Fruit fly (Drosophila melanogaster) whole organism, embryonic: ENCODE measurements around the gene Gr2a.

Experiments
- Abd-B ChIP-seq: fragments of 200-800 bp; sonication (Bioruptor generic); optimal IDR thresholded peaks from 2 replicates; lab custom pipeline; 2018; ENCODE audit warnings: missing biosample characterization, mild to moderate bottlenecking, missing genetic modification characterization, moderate library complexity
- Bteb2 ChIP-seq: fragments of 200-800 bp; sonication (Bioruptor generic); optimal IDR thresholded peaks from 2 replicates; lab custom pipeline; 2016; ENCODE audit warnings: missing biosample characterization, missing genetic modification characterization
- C15 ChIP-seq: fragments of 200-800 bp; sonication (Bioruptor generic); IDR thresholded peaks from 3 replicates; pipeline ENCODE4 v1.3.6; 2022; ENCODE audit warnings: missing biosample characterization, missing genetic modification characterization
- CG11504 ChIP-seq: fragments of 200-800 bp; sonication (Bioruptor generic); optimal IDR thresholded peaks from 3 replicates; lab custom pipeline; 2019; ENCODE audit warnings: missing biosample characterization, mild to moderate bottlenecking, missing genetic modification characterization, moderate library complexity
- CG12744 ChIP-seq: fragments of 200-800 bp; sonication (Bioruptor generic); optimal IDR thresholded peaks from 2 replicates; lab custom pipeline; 2016; ENCODE audit warnings: missing biosample characterization, missing genetic modification characterization
- CG12769 ChIP-seq: fragments of 200-800 bp; sonication (Bioruptor generic); optimal IDR thresholded peaks from 2 replicates; lab custom pipeline; 2019; ENCODE audit warnings: missing biosample characterization, mild to moderate bottlenecking, missing genetic modification characterization, moderate library complexity
- CG13894 ChIP-seq: fragments of 200-800 bp; sonication (Bioruptor generic); optimal IDR thresholded peaks from 3 replicates; lab custom pipeline; 2018; ENCODE audit warnings: missing biosample characterization, mild to moderate bottlenecking, missing genetic modification characterization, moderate library complexity
- CG14667 ChIP-seq: fragments of 200-800 bp; sonication (Bioruptor generic); IDR thresholded peaks from 2 replicates; pipeline ENCODE4 v1.3.6; 2022; ENCODE audit warnings: missing biosample characterization, missing genetic modification characterization
- CG15479 ChIP-seq: fragments of 200-800 bp; sonication (Bioruptor generic); optimal IDR thresholded peaks from 3 replicates; lab custom pipeline; 2019; ENCODE audit warnings: missing biosample characterization, mild to moderate bottlenecking, missing genetic modification characterization, moderate library complexity
- CG16779 ChIP-seq: fragments of 200-800 bp; sonication (Bioruptor generic); IDR thresholded peaks from 2 replicates; pipeline ENCODE4 v1.3.6; 2022; ENCODE audit warnings: missing biosample characterization, missing genetic modification characterization
- CG16863 ChIP-seq: fragments of 200-800 bp; sonication (Bioruptor generic); optimal IDR thresholded peaks from 3 replicates; lab custom pipeline; 2016; ENCODE audit warnings: missing biosample characterization, missing genetic modification characterization
- CG2875 ChIP-seq: fragments of 200-800 bp; sonication (Bioruptor generic); optimal IDR thresholded peaks from 2 replicates; lab custom pipeline; 2017; ENCODE audit warnings: missing biosample characterization, mild to moderate bottlenecking, missing genetic modification characterization, missing genetic modification reagents
- CG3065 ChIP-seq: fragments of 200-800 bp; sonication (Bioruptor generic); optimal IDR thresholded peaks from 2 replicates; lab custom pipeline; 2016; ENCODE audit warnings: missing biosample characterization, missing genetic modification characterization
- CG31388 ChIP-seq: fragments of 200-800 bp; sonication (Bioruptor generic); optimal IDR thresholded peaks from 2 replicates; lab custom pipeline; 2016; ENCODE audit warnings: missing biosample characterization, missing genetic modification characterization
- CG3163 ChIP-seq: fragments of 200-800 bp; sonication (Bioruptor generic); optimal IDR thresholded peaks from 3 replicates; lab custom pipeline; 2016; ENCODE audit warnings: missing biosample characterization, missing genetic modification characterization
- CG3281 ChIP-seq: fragments of 200-800 bp; sonication (Bioruptor generic); optimal IDR thresholded peaks from 3 replicates; lab custom pipeline; 2017; ENCODE audit warnings: missing biosample characterization, mild to moderate bottlenecking, missing genetic modification characterization
- CG3407 ChIP-seq: fragments of 200-800 bp; sonication (Bioruptor generic); optimal IDR thresholded peaks from 2 replicates; lab custom pipeline; 2018; ENCODE audit warnings: missing biosample characterization, mild to moderate bottlenecking, missing genetic modification characterization
- CG5953 ChIP-seq: fragments of 200-800 bp; sonication (Bioruptor generic); IDR thresholded peaks from 2 replicates; pipeline ENCODE4 v1.3.6; 2022; ENCODE audit warnings: missing biosample characterization, missing genetic modification characterization
- CG6689 ChIP-seq: fragments of 200-800 bp; sonication (Bioruptor generic); IDR thresholded peaks from 2 replicates; pipeline ENCODE4 v1.3.6; 2022; ENCODE audit warnings: missing biosample characterization, missing genetic modification characterization
- CG7556 ChIP-seq: fragments of 200-800 bp; sonication (Bioruptor generic); optimal IDR thresholded peaks from 2 replicates; lab custom pipeline; 2017; ENCODE audit warnings: missing biosample characterization, mild to moderate bottlenecking, missing genetic modification characterization
- CG7839 ChIP-seq: fragments of 200-800 bp; sonication (Bioruptor generic); optimal IDR thresholded peaks from 3 replicates; lab custom pipeline; 2018; ENCODE audit warnings: missing biosample characterization, mild to moderate bottlenecking, missing genetic modification characterization, moderate library complexity
- CG8089 ChIP-seq: fragments of 200-800 bp; sonication (Bioruptor generic); optimal IDR thresholded peaks from 3 replicates; lab custom pipeline; 2016; ENCODE audit warnings: missing biosample characterization, missing genetic modification characterization
- CG8924 ChIP-seq: fragments of 200-800 bp; optimal IDR thresholded peaks from 3 replicates; lab custom pipeline; 2019; ENCODE audit warnings: missing biosample characterization, mild to moderate bottlenecking, missing genetic modification characterization, moderate library complexity
- CG9932 ChIP-seq: fragments of 200-800 bp; sonication (Bioruptor generic); IDR thresholded peaks from 2 replicates; pipeline ENCODE4 v1.3.6; 2022; ENCODE audit warnings: missing biosample characterization, missing genetic modification characterization
- Kr ChIP-seq: fragments of 200-800 bp; sonication (Bioruptor generic); optimal IDR thresholded peaks from 2 replicates; lab custom pipeline; 2017; ENCODE audit warnings: missing biosample characterization, mild to moderate bottlenecking, missing genetic modification characterization
- Lhr ChIP-seq: fragments of 200-800 bp; sonication (Bioruptor generic); optimal IDR thresholded peaks from 3 replicates; lab custom pipeline; 2017; ENCODE audit warnings: mild to moderate bottlenecking, missing biosample characterization, missing genetic modification reagents, missing genetic modification characterization
- Meics ChIP-seq: fragments of 200-800 bp; sonication (Bioruptor generic); optimal IDR thresholded peaks from 2 replicates; lab custom pipeline; 2017; ENCODE audit warnings: missing biosample characterization, mild to moderate bottlenecking, missing genetic modification characterization
- Rx ChIP-seq: fragments of 200-800 bp; sonication (Bioruptor generic); IDR thresholded peaks from 2 replicates; pipeline ENCODE4 v1.3.6; 2022; ENCODE audit warnings: missing biosample characterization, missing genetic modification characterization
- aop ChIP-seq: fragments of 200-800 bp; sonication (Bioruptor generic); IDR thresholded peaks from 2 replicates; pipeline ENCODE4 v1.3.6; 2022; ENCODE audit warnings: missing biosample characterization, missing genetic modification characterization
- cato ChIP-seq: fragments of 200-800 bp; sonication (Bioruptor generic); optimal IDR thresholded peaks from 2 replicates; lab custom pipeline; 2016; ENCODE audit warnings: missing biosample characterization, missing genetic modification characterization, borderline replicate concordance
- crp ChIP-seq, 2 experiments: fragments of 200-800 bp; sonication (Bioruptor generic); optimal IDR thresholded peaks; 2 replicates in 1 of 2; 3 replicates in 1 of 2; lab custom pipeline; 2017; ENCODE audit warnings: missing biosample characterization in 2 of 2, missing genetic modification characterization in 2 of 2, mild to moderate bottlenecking in 1 of 2, moderate library complexity in 1 of 2
- cwo ChIP-seq: fragments of 200-800 bp; sonication (Bioruptor generic); optimal IDR thresholded peaks from 3 replicates; lab custom pipeline; 2017; ENCODE audit warnings: missing biosample characterization, missing genetic modification characterization, mild to moderate bottlenecking, moderate library complexity, missing genetic modification reagents
- dm ChIP-seq: fragments of 200-800 bp; sonication (Bioruptor generic); optimal IDR thresholded peaks from 3 replicates; lab custom pipeline; 2016; ENCODE audit warnings: missing biosample characterization, missing genetic modification characterization
- fd102C ChIP-seq: fragments of 200-800 bp; sonication (Bioruptor generic); optimal IDR thresholded peaks from 2 replicates; lab custom pipeline; 2018; ENCODE audit warnings: missing biosample characterization, mild to moderate bottlenecking, missing genetic modification characterization, moderate library complexity
- gcm ChIP-seq: fragments of 200-800 bp; sonication (Bioruptor generic); optimal IDR thresholded peaks from 2 replicates; lab custom pipeline; 2019; ENCODE audit warnings: missing biosample characterization, mild to moderate bottlenecking, missing genetic modification characterization, moderate library complexity
- gt ChIP-seq: fragments of 200-800 bp; sonication (Bioruptor generic); IDR thresholded peaks from 2 replicates; pipeline ENCODE4 v1.3.6; 2022; ENCODE audit warnings: missing biosample characterization, missing genetic modification characterization
- insv ChIP-seq, 2 experiments: fragments of 200-800 bp; sonication (Bioruptor generic); optimal IDR thresholded peaks; 3 replicates each; lab custom pipeline; 2016 to 2018; ENCODE audit warnings: missing biosample characterization in 2 of 2, missing genetic modification characterization in 2 of 2
- inv ChIP-seq: fragments of 200-800 bp; sonication (Bioruptor generic); IDR thresholded peaks from 2 replicates; pipeline ENCODE4 v1.3.6; 2022; ENCODE audit warnings: missing biosample characterization, missing genetic modification characterization; ENCODE audit not compliant: partially characterized antibody
- lov ChIP-seq, 2 experiments: fragments of 200-800 bp in 1 of 2; fragments of >200 bp in 1 of 2; sonication (Bioruptor generic) in 1 of 2; IDR thresholded peaks in 1 of 2; optimal IDR thresholded peaks in 1 of 2; 2 replicates in 1 of 2; 3 replicates in 1 of 2; pipeline versions ENCODE4 v1.3.6 to Lab custom; 2017 to 2022; ENCODE audit warnings: missing biosample characterization in 1 of 2, missing genetic modification characterization in 1 of 2
- oc ChIP-seq: fragments of 200-800 bp; sonication (Bioruptor generic); optimal IDR thresholded peaks from 2 replicates; lab custom pipeline; 2018; ENCODE audit warnings: missing biosample characterization, mild to moderate bottlenecking, missing genetic modification characterization, moderate library complexity
- peb ChIP-seq: fragments of 200-800 bp; sonication (Bioruptor generic); IDR thresholded peaks from 2 replicates; pipeline ENCODE4 v1.3.6; 2022; ENCODE audit warnings: missing biosample characterization, missing genetic modification characterization
- rib ChIP-seq: fragments of 200-800 bp; sonication (Bioruptor generic); IDR thresholded peaks from 2 replicates; pipeline ENCODE4 v1.3.6; 2022; ENCODE audit warnings: missing biosample characterization, missing genetic modification characterization
- sd ChIP-seq: fragments of 200-800 bp; sonication (Bioruptor generic); optimal IDR thresholded peaks from 3 replicates; lab custom pipeline; 2018; ENCODE audit warnings: missing biosample characterization, mild to moderate bottlenecking, missing genetic modification characterization, moderate library complexity
- sens ChIP-seq: fragments of 200-800 bp; sonication (Bioruptor generic); peaks from one replicate; lab custom pipeline; 2016; ENCODE audit warnings: missing biosample characterization, missing genetic modification characterization
- sna ChIP-seq: fragments of 200-800 bp; sonication (Bioruptor generic); IDR thresholded peaks from 2 replicates; pipeline ENCODE4 v1.3.6; 2022; ENCODE audit warnings: missing biosample characterization, missing genetic modification characterization; ENCODE audit not compliant: partially characterized antibody
- tap ChIP-seq: fragments of 200-800 bp; optimal IDR thresholded peaks from 3 replicates; lab custom pipeline; 2019; ENCODE audit warnings: missing biosample characterization, mild to moderate bottlenecking, missing genetic modification characterization, moderate library complexity
- usp ChIP-seq: fragments of >200 bp; optimal IDR thresholded peaks from 2 replicates; lab custom pipeline; 2017; ENCODE audit warnings: missing biosample characterization, missing genetic modification characterization
- zfh1 ChIP-seq: fragments of 200-800 bp; sonication (Bioruptor generic); IDR thresholded peaks from 3 replicates; pipeline ENCODE4 v1.3.6; 2022; ENCODE audit warnings: missing biosample characterization, missing genetic modification characterization

Gr2a gene

dm6 chrX:1482840-1483518, 30.7 kb downstream of the Gr2a start, which contains the start of the genes sta and inc (continued):
- no peak for TF ChIP-seq aop (GFP tag; lab: Robert Waterston, UW)
- peak; percentile 57 for TF ChIP-seq CG11504 (tag; lab: Kevin White, UChicago)
- no peak for TF ChIP-seq CG5953 (GFP tag; lab: Robert Waterston, UW)
- 0 out of 3 replicates have a peak, but pooled peaks have one; percentile 14 for TF ChIP-seq C15
- TF ChIP-seq gt (GFP tag; lab: Robert Waterston, UW): no peak
- no peak for TF ChIP-seq CG16863
- peak; percentile 68 for TF ChIP-seq Bteb2 (GFP tag; lab: Kevin White, UChicago)
- peak; percentile 87 for TF ChIP-seq Meics (GFP tag; lab: Kevin White, UChicago)
- TF ChIP-seq cato (GFP tag; lab: Kevin White, UChicago): no peak
- no peak for TF ChIP-seq peb (GFP tag; lab: Robert Waterston, UW)
- TF ChIP-seq sna (GFP tag; lab: Robert Waterston, UW): peak; percentile 44
- TF ChIP-seq lov (optimal IDR thresholded peaks at IDR 0.05; lab: Kevin White, UChicago): no peak
- TF ChIP-seq lov (GFP tag; IDR thresholded peaks at IDR 0.05; lab: Robert Waterston, UW): peak; percentile 71; the same call in 1 of the 3 replicates
- peak; percentile 66 for TF ChIP-seq CG2875
- TF ChIP-seq CG13894 (tag; lab: Kevin White, UChicago): peak; percentile 72
- TF ChIP-seq CG8089 (GFP tag; lab: Kevin White, UChicago): peak; percentile 45
- TF ChIP-seq CG3407: peak; percentile 53
- TF ChIP-seq CG6689 (GFP tag; lab: Robert Waterston, UW): no peak
- peak; percentile 53; the same call in 1 of the 2 replicates for TF ChIP-seq CG9932 (GFP tag; lab: Robert Waterston, UW)
- peak; percentile 42 for TF ChIP-seq cwo (GFP tag; lab: Kevin White, UChicago)
- no peak for TF ChIP-seq CG3065 (GFP tag; lab: Kevin White, UChicago)
- TF ChIP-seq sd (tag; lab: Kevin White, UChicago): peak; percentile 78
- peak; percentile 35 for TF ChIP-seq tap
- TF ChIP-seq Kr (GFP tag; lab: Kevin White, UChicago): no peak
- peak; percentile 79; the same call in 1 of the 2 replicates for TF ChIP-seq rib (GFP tag; lab: Robert Waterston, UW)
- peak in 1 of 2 experiments; percentile 59 for TF ChIP-seq insv (GFP tag; optimal IDR thresholded peaks at IDR 0.05; lab: Kevin White, UChicago)
- peak; percentile 60 for TF ChIP-seq CG7556 (GFP tag; lab: Kevin White, UChicago)
- TF ChIP-seq CG12769 (tag; lab: Kevin White, UChicago): no peak
- TF ChIP-seq CG3281 (GFP tag; lab: Kevin White, UChicago): peak; percentile 84
- peak; percentile 38; the same call in 1 of the 2 replicates for TF ChIP-seq inv
- no peak for TF ChIP-seq usp
- peak; percentile 76 for TF ChIP-seq sens (GFP tag; lab: Kevin White, UChicago)
- no peak for TF ChIP-seq Abd-B (GFP tag; lab: Kevin White, UChicago)
- no peak for TF ChIP-seq CG14667 (GFP tag; lab: Robert Waterston, UW)
- peak; percentile 67 for TF ChIP-seq gcm (GFP tag; lab: Kevin White, UChicago)
- TF ChIP-seq CG7839 (tag; lab: Kevin White, UChicago): peak; percentile 61
- peak; percentile 31 for TF ChIP-seq CG3163 (GFP tag; lab: Kevin White, UChicago)
- TF ChIP-seq Lhr (GFP tag; lab: Kevin White, UChicago): peak; percentile 92
- TF ChIP-seq CG31388 (GFP tag; lab: Kevin White, UChicago): peak; percentile 2
- TF ChIP-seq Rx (GFP tag; lab: Robert Waterston, UW): peak; percentile 51
- TF ChIP-seq CG15479: no peak
- peak; percentile 32; the same call in 1 of the 2 replicates for TF ChIP-seq CG16779 (GFP tag; lab: Robert Waterston, UW)
- no peak for TF ChIP-seq fd102C (GFP tag; lab: Kevin White, UChicago)
- TF ChIP-seq oc (tag; lab: Kevin White, UChicago): peak; percentile 65
- peak in 1 of 2 experiments; percentile 28 for TF ChIP-seq crp (GFP tag; optimal IDR thresholded peaks at IDR 0.05; lab: Kevin White, UChicago)
- TF ChIP-seq dm (GFP tag; lab: Kevin White, UChicago): peak; percentile 90
- peak; percentile 70; the same call in 2 of the 3 replicates for TF ChIP-seq zfh1 (GFP tag; lab: Robert Waterston, UW)
- peak; percentile 53 for TF ChIP-seq CG8924
- TF ChIP-seq CG12744 (GFP tag; lab: Kevin White, UChicago): no peak
